Worm (Caenorhabditis elegans) whole organism, L4 larva: ENCODE data around the gene F57G12.1.

Experiments used
- F37D6.2 ChIP-seq: sonication (generic microtip); optimal IDR thresholded peaks from 2 replicates; lab custom pipeline; 2016; ENCODE audit warnings: mild to moderate bottlenecking, missing genetic modification characterization, missing compliant biosample characterization
- T20F7.1 ChIP-seq: fragments of 200-800 bp; sonication (Bioruptor generic); optimal IDR thresholded peaks from 2 replicates; lab custom pipeline; 2018; ENCODE audit warnings: mild to moderate bottlenecking, missing genetic modification characterization, missing compliant biosample characterization
- Y48G9A.11 ChIP-seq: fragments of 200-800 bp; sonication (Bioruptor generic); IDR thresholded peaks from 2 replicates; pipeline ENCODE4 v1.3.6; 2022; ENCODE audit warnings: missing genetic modification reagents, missing genetic modification characterization, missing compliant biosample characterization
- ama-1 ChIP-seq: fragments of 150-350 bp; optimal IDR thresholded peaks from 2 replicates; lab custom pipeline; 2014; ENCODE audit warnings: inconsistent platforms, mixed read lengths
- ceh-20 ChIP-seq: fragments of 200-800 bp; sonication (Bioruptor generic); IDR thresholded peaks from 2 replicates; pipeline ENCODE4 v1.3.6; 2022; ENCODE audit warnings: missing genetic modification reagents, missing genetic modification characterization, missing compliant biosample characterization
- ceh-32 ChIP-seq: sonication (generic microtip); optimal IDR thresholded peaks from 2 replicates; lab custom pipeline; 2016; ENCODE audit warnings: mild to moderate bottlenecking, missing genetic modification characterization, missing compliant biosample characterization; ENCODE audit not compliant: poor library complexity
- ceh-62 ChIP-seq: sonication (generic microtip); optimal IDR thresholded peaks from 2 replicates; lab custom pipeline; 2017; ENCODE audit warnings: missing biosample characterization, missing genetic modification characterization
- ctbp-1 ChIP-seq: fragments of 200-800 bp; sonication (Bioruptor generic); IDR thresholded peaks from 2 replicates; pipeline ENCODE4 v1.3.6; 2022; ENCODE audit warnings: missing genetic modification reagents, missing genetic modification characterization, missing compliant biosample characterization
- daf-16 ChIP-seq, 3 experiments: sonication (generic microtip); optimal IDR thresholded peaks; 2 replicates each; lab custom pipeline; 2016 to 2017; ENCODE audit warnings: missing genetic modification characterization in 3 of 3, missing genetic modification reagents in 3 of 3, mild to moderate bottlenecking in 2 of 3, missing compliant biosample characterization in 2 of 3, missing biosample characterization in 1 of 3, moderate library complexity in 1 of 3
- dmd-6 ChIP-seq: fragments of 200-800 bp; sonication (Bioruptor generic); IDR thresholded peaks from 2 replicates; pipeline ENCODE4 v1.3.6; 2022; ENCODE audit warnings: missing genetic modification reagents, missing genetic modification characterization, missing compliant biosample characterization
- duxl-1 ChIP-seq: sonication (generic microtip); optimal IDR thresholded peaks from 2 replicates; lab custom pipeline; 2016; ENCODE audit warnings: mild to moderate bottlenecking, missing genetic modification characterization, moderate library complexity, missing compliant biosample characterization; ENCODE audit not compliant: poor library complexity
- dve-1 ChIP-seq: sonication (generic microtip); optimal IDR thresholded peaks from 2 replicates; lab custom pipeline; 2017; ENCODE audit warnings: antibody characterized with exemption, mild to moderate bottlenecking, missing genetic modification characterization, missing compliant biosample characterization; ENCODE audit not compliant: insufficient read depth
- egl-43 ChIP-seq: fragments of 200-800 bp; sonication (Bioruptor generic); IDR thresholded peaks from 2 replicates; pipeline ENCODE4 v1.3.6; 2022; ENCODE audit warnings: missing genetic modification reagents, missing genetic modification characterization, missing compliant biosample characterization
- gei-8 ChIP-seq: fragments of 200-800 bp; sonication (Bioruptor generic); optimal IDR thresholded peaks from 2 replicates; lab custom pipeline; 2018; ENCODE audit warnings: mild to moderate bottlenecking, missing genetic modification characterization, missing compliant biosample characterization
- hif-1 ChIP-seq, 2 experiments: sonication (generic microtip); optimal IDR thresholded peaks; 2 replicates each; lab custom pipeline; 2016 to 2017; ENCODE audit warnings: missing compliant biosample characterization in 2 of 2, missing genetic modification characterization in 2 of 2, missing genetic modification reagents in 2 of 2, missing genotype in 2 of 2, mild to moderate bottlenecking in 1 of 2
- hlh-11 ChIP-seq: fragments of 200-800 bp; sonication (Bioruptor generic); optimal IDR thresholded peaks from 2 replicates; lab custom pipeline; 2018; ENCODE audit warnings: mild to moderate bottlenecking, missing genetic modification characterization, missing compliant biosample characterization
- hmg-1.1 ChIP-seq: fragments of 200-800 bp; sonication (Bioruptor generic); IDR thresholded peaks from 2 replicates; pipeline ENCODE4 v1.3.6; 2022; ENCODE audit warnings: missing genetic modification reagents, missing genetic modification characterization, missing compliant biosample characterization
- jun-1 ChIP-seq: fragments of 150-350 bp; optimal IDR thresholded peaks from 2 replicates; lab custom pipeline; 2014; ENCODE audit warnings: missing biosample characterization, missing genetic modification reagents, missing genetic modification characterization
- lin-1 ChIP-seq: fragments of 200-800 bp; sonication (Bioruptor generic); IDR thresholded peaks from 2 replicates; pipeline ENCODE4 v1.3.6; 2022; ENCODE audit warnings: missing genetic modification reagents, missing genetic modification characterization, missing compliant biosample characterization
- lin-13 ChIP-seq: fragments of 150-350 bp; optimal IDR thresholded peaks from 2 replicates; lab custom pipeline; 2014; ENCODE audit warnings: missing biosample characterization, missing genetic modification reagents, missing genetic modification characterization
- lin-15B ChIP-seq: fragments of 150-350 bp; sonication (generic microtip); optimal IDR thresholded peaks from 3 replicates; lab custom pipeline; 2014; ENCODE audit warnings: missing biosample characterization, missing genetic modification characterization
- lir-3 ChIP-seq: sonication (generic microtip); optimal IDR thresholded peaks from 2 replicates; lab custom pipeline; 2016; ENCODE audit warnings: mild to moderate bottlenecking, missing genetic modification characterization, missing compliant biosample characterization
- lsy-2 ChIP-seq, 2 experiments: fragments of 150-350 bp in 1 of 2; sonication (generic microtip) in 1 of 2; optimal IDR thresholded peaks; 2 replicates each; lab custom pipeline; 2014 to 2017; ENCODE audit warnings: missing biosample characterization in 2 of 2, missing genetic modification characterization in 2 of 2
- madf-5 ChIP-seq, 2 experiments: fragments of 200-800 bp; sonication (Bioruptor generic); IDR thresholded peaks; 2 replicates each; pipeline ENCODE4 v1.3.6; 2022; ENCODE audit warnings: missing compliant biosample characterization in 2 of 2, missing genetic modification characterization in 2 of 2
- mxl-2 ChIP-seq: fragments of 200-800 bp; sonication (Bioruptor generic); conservative IDR thresholded peaks from 2 replicates; pipeline ENCODE4 v1.3.6; 2022; ENCODE audit warnings: missing genetic modification reagents, missing genetic modification characterization, missing compliant biosample characterization
- mxl-3 ChIP-seq: fragments of 200-800 bp; sonication (Bioruptor generic); optimal IDR thresholded peaks from 2 replicates; lab custom pipeline; 2018; ENCODE audit warnings: mild to moderate bottlenecking, missing genetic modification characterization, missing compliant biosample characterization
- nhr-102 ChIP-seq: sonication (generic microtip); optimal IDR thresholded peaks from 2 replicates; lab custom pipeline; 2016; ENCODE audit warnings: mild to moderate bottlenecking, missing genetic modification characterization, moderate library complexity, missing compliant biosample characterization
- nhr-11 ChIP-seq: fragments of 150-350 bp; optimal IDR thresholded peaks from 2 replicates; lab custom pipeline; 2014; ENCODE audit warnings: missing biosample characterization, missing genetic modification characterization
- nhr-237 ChIP-seq: sonication (generic microtip); optimal IDR thresholded peaks from 2 replicates; lab custom pipeline; 2017; ENCODE audit warnings: missing biosample characterization, missing genetic modification characterization
- nhr-28 ChIP-seq: fragments of 150-350 bp; optimal IDR thresholded peaks from 2 replicates; lab custom pipeline; 2014; ENCODE audit warnings: missing biosample characterization, missing genetic modification characterization
- nhr-48 ChIP-seq: sonication (generic microtip); optimal IDR thresholded peaks from 2 replicates; lab custom pipeline; 2016; ENCODE audit warnings: mild to moderate bottlenecking, missing genetic modification characterization, missing compliant biosample characterization
- nhr-77 ChIP-seq: fragments of 150-350 bp; optimal IDR thresholded peaks from 2 replicates; lab custom pipeline; 2014; ENCODE audit warnings: missing biosample characterization, missing genetic modification characterization
- php-3 ChIP-seq: fragments of 200-800 bp; sonication (Bioruptor generic); IDR thresholded peaks from 2 replicates; pipeline ENCODE4 v1.3.6; 2022; ENCODE audit warnings: missing genetic modification reagents, missing genetic modification characterization, missing compliant biosample characterization
- saeg-2 ChIP-seq: fragments of 200-800 bp; sonication (Bioruptor generic); IDR thresholded peaks from 2 replicates; pipeline ENCODE4 v1.3.6; 2022; ENCODE audit warnings: missing genetic modification reagents, missing genetic modification characterization, missing compliant biosample characterization
- sdz-12 ChIP-seq: fragments of 200-800 bp; sonication (Bioruptor generic); optimal IDR thresholded peaks from 2 replicates; lab custom pipeline; 2018; ENCODE audit warnings: mild to moderate bottlenecking, missing genetic modification characterization, missing compliant biosample characterization
- set-16 ChIP-seq: fragments of 200-800 bp; sonication (Bioruptor generic); IDR thresholded peaks from 2 replicates; pipeline ENCODE4 v1.3.6; 2022; ENCODE audit warnings: missing genetic modification reagents, missing genetic modification characterization, missing compliant biosample characterization
- snpc-1.2 ChIP-seq: fragments of 200-800 bp; sonication (Bioruptor generic); IDR thresholded peaks from 2 replicates; pipeline ENCODE4 v1.3.6; 2022; ENCODE audit warnings: missing genetic modification reagents, missing genetic modification characterization, missing compliant biosample characterization
- snpc-4 ChIP-seq: fragments of 150-350 bp; optimal IDR thresholded peaks from 2 replicates; lab custom pipeline; 2014; ENCODE audit warnings: missing biosample characterization, missing genetic modification characterization
- tra-1 ChIP-seq: fragments of 200-800 bp; sonication (Bioruptor generic); IDR thresholded peaks from 2 replicates; pipeline ENCODE4 v1.3.6; 2022; ENCODE audit warnings: missing genetic modification reagents, missing genetic modification characterization, missing compliant biosample characterization
- unc-39 ChIP-seq: sonication (generic microtip); optimal IDR thresholded peaks from 2 replicates; lab custom pipeline; 2017; ENCODE audit warnings: missing biosample characterization, missing genetic modification characterization
- unc-62 ChIP-seq, 3 experiments: fragments of 150-350 bp in 1 of 3; sonication (generic microtip); optimal IDR thresholded peaks in 2 of 3; peaks in 1 of 3; 1 replicate in 1 of 3; 2 replicates in 2 of 3; lab custom pipeline; 2014 to 2017; ENCODE audit warnings: missing biosample characterization in 3 of 3, missing genetic modification characterization in 3 of 3, missing genetic modification reagents in 3 of 3, missing genotype in 1 of 3

The F57G12.1 gene

ce11 chrX:12198298-12198697 lies 26.8 kb upstream of the F57G12.1 start (continued):
- TF ChIP-seq hif-1 (tag; optimal IDR thresholded peaks at IDR 0.05; lab: Kevin White, UChicago), result peak in 1 of 2 experiments; percentile 83
- no peak for TF ChIP-seq lin-13 (GFP tag; lab: Kevin White, UChicago)
- TF ChIP-seq gei-8 (GFP tag; lab: Kevin White, UChicago), result no peak
- no peak for TF ChIP-seq mxl-3 (GFP tag; lab: Kevin White, UChicago)
- no peak for TF ChIP-seq lir-3 (tag; lab: Kevin White, UChicago)
- no peak for TF ChIP-seq ceh-32
- no peak for TF ChIP-seq unc-39 (tag; lab: Kevin White, UChicago)
- TF ChIP-seq nhr-237 (tag; lab: Kevin White, UChicago), result no peak
- no peak for TF ChIP-seq nhr-102 (tag; lab: Kevin White, UChicago)
- TF ChIP-seq egl-43 (GFP tag; lab: Robert Waterston, UW), result no peak
- no peak for TF ChIP-seq F37D6.2 (tag; lab: Kevin White, UChicago)

- no peak for TF ChIP-seq unc-39 (tag; lab: Kevin White, UChicago)
- peak; percentile 83; the same call in 1 of the 2 replicates for TF ChIP-seq tra-1 (GFP tag; lab: Robert Waterston, UW)
- no peak for TF ChIP-seq snpc-4 (tag; lab: Kevin White, UChicago)
- no peak for TF ChIP-seq ctbp-1 (GFP tag; lab: Robert Waterston, UW)
- TF ChIP-seq lin-15B (tag; lab: Kevin White, UChicago), result no peak
- peak; percentile 61 for TF ChIP-seq nhr-48 (tag; lab: Kevin White, UChicago)
- TF ChIP-seq nhr-102 (tag; lab: Kevin White, UChicago), result peak; percentile 45
- TF ChIP-seq dve-1 (tag; lab: Kevin White, UChicago), result peak; percentile 82
- no peak for TF ChIP-seq Y48G9A.11 (GFP tag; lab: Robert Waterston, UW)
- peak in 1 of 2 experiments; percentile 38 for TF ChIP-seq unc-62 (GFP tag; optimal IDR thresholded peaks at IDR 0.05 in 1 of 2; lab: Kevin White, UChicago)
- TF ChIP-seq unc-62 (tag; optimal IDR thresholded peaks at IDR 0.05; lab: Kevin White, UChicago), result no peak
- TF ChIP-seq php-3, result peak; percentile 92
- TF ChIP-seq mxl-2 (GFP tag; lab: Robert Waterston, UW), result peak; percentile 62; the same call in 1 of the 2 replicates
- TF ChIP-seq hmg-1.1 (GFP tag; lab: Robert Waterston, UW), result no peak
- no peak for TF ChIP-seq gei-8 (GFP tag; lab: Kevin White, UChicago)
- peak; percentile 10 for TF ChIP-seq nhr-77
- TF ChIP-seq snpc-1.2, result no peak
- TF ChIP-seq T20F7.1 (GFP tag; lab: Kevin White, UChicago), result peak; percentile 11
- TF ChIP-seq ceh-62 (tag; lab: Kevin White, UChicago), result no peak
- TF ChIP-seq nhr-11 (tag; lab: Kevin White, UChicago), result no peak
- TF ChIP-seq ceh-20, result no peak
- TF ChIP-seq hlh-11 (tag; lab: Kevin White, UChicago), result peak; percentile 61
- peak in 1 of 2 experiments; percentile 13 for TF ChIP-seq hif-1 (tag; optimal IDR thresholded peaks at IDR 0.05; lab: Kevin White, UChicago)
- no peak for TF ChIP-seq set-16 (GFP tag; lab: Robert Waterston, UW)
- TF ChIP-seq nhr-237 (tag; lab: Kevin White, UChicago), result no peak
- TF ChIP-seq lin-1, result no peak
- no peak for TF ChIP-seq sdz-12 (GFP tag; lab: Kevin White, UChicago)
- no peak for TF ChIP-seq lsy-2 (tag; optimal IDR thresholded peaks at IDR 0.05; lab: Kevin White, UChicago)
- TF ChIP-seq jun-1, result no peak
- TF ChIP-seq ama-1 (lab: Kevin White, UChicago), result no peak
- no peak for TF ChIP-seq saeg-2 (GFP tag; lab: Robert Waterston, UW)
- no peak for TF ChIP-seq lir-3 (tag; lab: Kevin White, UChicago)
- TF ChIP-seq duxl-1, result no peak
- TF ChIP-seq madf-5 (GFP tag; IDR thresholded peaks at IDR 0.05; lab: Robert Waterston, UW), result no peak
- TF ChIP-seq F37D6.2 (tag; lab: Kevin White, UChicago), result no peak
- peak in 1 of 2 experiments; percentile 56 for TF ChIP-seq daf-16 (GFP tag; optimal IDR thresholded peaks at IDR 0.05; lab: Kevin White, UChicago)
- TF ChIP-seq daf-16 (tag; optimal IDR thresholded peaks at IDR 0.05; lab: Kevin White, UChicago), result peak; percentile 100
- TF ChIP-seq dmd-6, result peak; percentile 98
- peak; percentile 60 for TF ChIP-seq nhr-28 (tag; lab: Kevin White, UChicago)
Measured at ce11 chrX:12197367-12197766, 25.9 kb upstream of the F57G12.1 start.
